Fruit fly (Drosophila melanogaster) whole organism, pupa: ENCODE measurements around the gene rost.

ENCODE experiments used
- CG10348 ChIP-seq: fragments of 200-800 bp; sonication (Bioruptor generic); IDR thresholded peaks from 2 replicates; pipeline ENCODE4 v1.3.6; 2022; ENCODE audit warnings: missing biosample characterization, missing genetic modification characterization
- CG12605 ChIP-seq: fragments of 200-800 bp; sonication (Bioruptor generic); IDR thresholded peaks from 2 replicates; pipeline ENCODE4 v1.3.6; 2022; ENCODE audit warnings: missing biosample characterization, missing genetic modification characterization
- CG13204 ChIP-seq: fragments of 200-800 bp; sonication (Bioruptor generic); optimal IDR thresholded peaks from 2 replicates; lab custom pipeline; 2018; ENCODE audit warnings: missing biosample characterization, mild to moderate bottlenecking, missing genetic modification characterization, moderate library complexity
- CG14655 ChIP-seq: fragments of 200-800 bp; sonication (Bioruptor generic); optimal IDR thresholded peaks from 3 replicates; lab custom pipeline; 2017; ENCODE audit warnings: mild to moderate bottlenecking, missing biosample characterization, missing genetic modification reagents, missing genetic modification characterization
- CG15710 ChIP-seq: fragments of 200-800 bp; sonication (Bioruptor generic); optimal IDR thresholded peaks from 2 replicates; lab custom pipeline; 2018; ENCODE audit warnings: missing biosample characterization, mild to moderate bottlenecking, missing genetic modification characterization, moderate library complexity
- CG17806 ChIP-seq: fragments of 200-800 bp; sonication (Bioruptor generic); optimal IDR thresholded peaks from 2 replicates; lab custom pipeline; 2018; ENCODE audit warnings: missing biosample characterization, mild to moderate bottlenecking, missing genetic modification characterization, moderate library complexity
- CG32121 ChIP-seq: fragments of 200-800 bp; sonication (Bioruptor generic); IDR thresholded peaks from 2 replicates; pipeline ENCODE4 v1.3.6; 2022; ENCODE audit warnings: missing biosample characterization, missing genetic modification characterization
- CG34367 ChIP-seq: fragments of 200-800 bp; sonication (Bioruptor generic); optimal IDR thresholded peaks from 2 replicates; lab custom pipeline; 2018; ENCODE audit warnings: missing biosample characterization, mild to moderate bottlenecking, missing genetic modification characterization
- CG4496 ChIP-seq: fragments of 200-800 bp; sonication (Bioruptor generic); IDR thresholded peaks from 3 replicates; pipeline ENCODE4 v1.3.6; 2022; ENCODE audit warnings: missing biosample characterization, missing genetic modification characterization
- CG8159 ChIP-seq: fragments of 200-800 bp; sonication (Bioruptor generic); optimal IDR thresholded peaks from 3 replicates; lab custom pipeline; 2018; ENCODE audit warnings: missing biosample characterization, mild to moderate bottlenecking, missing genetic modification characterization, moderate library complexity
- CG8301 ChIP-seq: fragments of 200-800 bp; sonication (Bioruptor generic); optimal IDR thresholded peaks from 2 replicates; lab custom pipeline; 2018; ENCODE audit warnings: missing biosample characterization, mild to moderate bottlenecking, missing genetic modification characterization
- CG9948 ChIP-seq: fragments of 200-800 bp; sonication (Bioruptor generic); optimal IDR thresholded peaks from 2 replicates; lab custom pipeline; 2018; ENCODE audit warnings: missing biosample characterization, mild to moderate bottlenecking, missing genetic modification characterization, moderate library complexity
- D1 ChIP-seq: fragments of 200-800 bp; sonication (Bioruptor generic); optimal IDR thresholded peaks from 2 replicates; lab custom pipeline; 2018; ENCODE audit warnings: missing biosample characterization, mild to moderate bottlenecking, missing genetic modification characterization, moderate library complexity
- EcR ChIP-seq: fragments of 200-800 bp; sonication (Bioruptor generic); optimal IDR thresholded peaks from 3 replicates; lab custom pipeline; 2019; ENCODE audit warnings: missing biosample characterization, missing genetic modification characterization, mild to moderate bottlenecking, moderate library complexity, missing genetic modification reagents
- Ets98B ChIP-seq: fragments of 200-800 bp; sonication (Bioruptor generic); IDR thresholded peaks from 2 replicates; pipeline ENCODE4 v1.3.6; 2022; ENCODE audit warnings: missing biosample characterization, missing genetic modification characterization
- Pif1A ChIP-seq: fragments of 200-800 bp; sonication (Bioruptor generic); optimal IDR thresholded peaks from 3 replicates; lab custom pipeline; 2016; ENCODE audit warnings: missing biosample characterization, missing genetic modification characterization
- Pif1B ChIP-seq: fragments of 200-800 bp; sonication (Bioruptor generic); optimal IDR thresholded peaks from 3 replicates; lab custom pipeline; 2016; ENCODE audit warnings: missing biosample characterization, missing genetic modification characterization
- Snoo ChIP-seq: fragments of 200-800 bp; sonication (Bioruptor generic); optimal IDR thresholded peaks from 3 replicates; lab custom pipeline; 2017; ENCODE audit warnings: missing biosample characterization, mild to moderate bottlenecking, missing genetic modification characterization, inconsistent platforms
- fd96Ca ChIP-seq: fragments of 200-800 bp; sonication (Bioruptor generic); IDR thresholded peaks from 3 replicates; pipeline ENCODE4 v1.3.6; 2022; ENCODE audit warnings: missing biosample characterization, missing genetic modification characterization
- gl ChIP-seq: fragments of 200-800 bp; sonication (Bioruptor generic); optimal IDR thresholded peaks from 2 replicates; lab custom pipeline; 2018; ENCODE audit warnings: missing biosample characterization, mild to moderate bottlenecking, missing genetic modification characterization
- rn ChIP-seq: fragments of 200-800 bp; sonication (Bioruptor generic); IDR thresholded peaks from 2 replicates; pipeline ENCODE4 v1.3.6; 2022; ENCODE audit warnings: missing biosample characterization, missing genetic modification characterization

rost gene

dm6 chr2L:8989037-8989591, at the start of gene rost:
Gene rost, minus strand, starts transcription at chr2L:8989539.
- TF ChIP-seq CG32121 = no peak
- TF ChIP-seq Pif1B (GFP tag; lab: Kevin White, UChicago) = peak; percentile 65
- no peak for TF ChIP-seq rn (GFP tag; lab: Robert Waterston, UW)
- no peak for TF ChIP-seq CG14655 (GFP tag; lab: Kevin White, UChicago)
- TF ChIP-seq Pif1A = peak; percentile 7
- peak; percentile 26 for TF ChIP-seq CG15710 (tag; lab: Kevin White, UChicago)
- TF ChIP-seq fd96Ca (GFP tag; lab: Robert Waterston, UW) = no peak; the same call in 2 of the 3 replicates
- no peak for TF ChIP-seq D1 (tag; lab: Kevin White, UChicago)
- peak; percentile 55 for TF ChIP-seq CG13204 (GFP tag; lab: Kevin White, UChicago)
- TF ChIP-seq EcR (GFP tag; lab: Kevin White, UChicago) = peak; percentile 72
- no peak for TF ChIP-seq CG17806 (tag; lab: Kevin White, UChicago)
- TF ChIP-seq CG8159 (tag; lab: Kevin White, UChicago) = peak; percentile 34
- TF ChIP-seq CG4496 (GFP tag; lab: Robert Waterston, UW) = peak; percentile 38; the same call in 1 of the 3 replicates
- peak; percentile 9 for TF ChIP-seq CG34367

DNA sequence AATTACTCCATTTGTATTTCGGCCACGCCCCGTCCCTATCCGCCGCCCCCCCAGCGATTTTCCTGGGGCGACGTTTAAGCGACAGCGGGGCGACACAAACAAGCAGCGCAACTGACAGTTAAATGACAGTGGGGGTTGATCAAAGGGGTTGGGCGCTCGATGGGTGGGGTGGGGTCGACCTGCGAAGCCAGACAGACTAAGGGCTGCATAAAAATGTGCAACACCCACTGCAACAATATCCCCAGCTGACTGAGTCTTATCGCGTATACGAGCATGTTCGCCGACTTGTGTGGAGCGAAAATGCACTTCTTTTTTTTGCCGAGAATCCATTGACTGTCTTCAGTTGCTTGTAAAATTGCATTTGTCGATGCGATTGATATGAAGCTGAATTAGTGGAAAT, 42.4 kb upstream of the rost start, which contains the start of gene CG9582:
CG9582 (minus strand) TSS at position 101 of the 400 bp plus-strand sequence.
- no peak for TF ChIP-seq fd96Ca (GFP tag; lab: Robert Waterston, UW)
- TF ChIP-seq gl (tag; lab: Kevin White, UChicago) = no peak
- TF ChIP-seq CG10348 (GFP tag; lab: Robert Waterston, UW) = no peak
- TF ChIP-seq D1 (tag; lab: Kevin White, UChicago) = no peak
- no peak for TF ChIP-seq CG8301 (tag; lab: Kevin White, UChicago)
- TF ChIP-seq CG13204 (GFP tag; lab: Kevin White, UChicago) = no peak
- no peak for TF ChIP-seq CG8159 (tag; lab: Kevin White, UChicago)
- no peak for TF ChIP-seq EcR (GFP tag; lab: Kevin White, UChicago)
- TF ChIP-seq Pif1B (GFP tag; lab: Kevin White, UChicago) = no peak

DNA sequence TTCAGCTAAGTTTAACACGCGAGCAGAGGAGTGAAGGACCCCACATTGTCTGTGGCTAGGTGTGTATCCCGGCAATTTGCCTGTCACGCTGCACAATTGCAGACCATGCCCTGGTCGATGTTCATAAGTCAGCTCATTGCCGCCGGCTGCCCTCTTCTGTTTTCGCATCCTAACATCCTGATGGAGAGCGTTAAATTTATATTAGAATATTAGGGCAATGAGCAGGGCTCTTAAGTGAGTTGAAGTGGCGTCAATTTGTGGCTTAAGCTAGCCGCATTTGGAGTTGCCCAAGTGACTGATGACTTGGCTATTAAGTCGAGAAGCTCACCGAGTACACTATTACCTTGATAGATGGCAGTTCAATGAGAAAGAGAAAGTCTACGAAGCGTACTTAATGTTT, 36.8 kb upstream of the rost start:
- TF ChIP-seq CG12605 (GFP tag; lab: Robert Waterston, UW) (no peak), CG15710 (tag; lab: Kevin White, UChicago) (no peak), D1 (tag; lab: Kevin White, UChicago) (no peak), Pif1A (no peak), CG32121 (no peak), CG14655 (GFP tag; lab: Kevin White, UChicago) (no peak), EcR (GFP tag; lab: Kevin White, UChicago) (no peak), fd96Ca (GFP tag; lab: Robert Waterston, UW) (no peak), Ets98B (GFP tag; lab: Robert Waterston, UW) (no peak), CG8159 (tag; lab: Kevin White, UChicago) (no peak), CG34367 (no peak), CG10348 (GFP tag; lab: Robert Waterston, UW) (no peak), CG13204 (GFP tag; lab: Kevin White, UChicago) (no peak), gl (tag; lab: Kevin White, UChicago) (no peak), Pif1B (GFP tag; lab: Kevin White, UChicago) (no peak), Snoo (tag; lab: Kevin White, UChicago) (no peak), CG8301 (tag; lab: Kevin White, UChicago) (no peak), rn (GFP tag; lab: Robert Waterston, UW) (no peak), CG17806 (tag; lab: Kevin White, UChicago) (no peak), CG9948 (tag; lab: Kevin White, UChicago) (no peak)

- TF ChIP-seq Pif1A (no peak), CG34367 (no peak), Ets98B (GFP tag; lab: Robert Waterston, UW) (no peak), CG15710 (tag; lab: Kevin White, UChicago) (no peak), CG8159 (tag; lab: Kevin White, UChicago) (no peak), Pif1B (GFP tag; lab: Kevin White, UChicago) (no peak), CG9948 (tag; lab: Kevin White, UChicago) (no peak), CG17806 (tag; lab: Kevin White, UChicago) (no peak), CG4496 (GFP tag; lab: Robert Waterston, UW) (no peak), CG12605 (GFP tag; lab: Robert Waterston, UW) (no peak), EcR (GFP tag; lab: Kevin White, UChicago) (no peak)
- TF ChIP-seq, all 21 proteins: peak for 0
Observed at dm6 chr2L:9019438-9019837, 30.1 kb upstream of the rost start.

dm6 chr2L:9013968-9014367, 24.6 kb upstream of the rost start, which contains the start of gene Rcd-1r:
Gene Rcd-1r, minus strand, starts transcription at chr2L:9014068.
- TF ChIP-seq CG8301 (tag; lab: Kevin White, UChicago) (no peak), CG14655 (GFP tag; lab: Kevin White, UChicago) (no peak)

DNA sequence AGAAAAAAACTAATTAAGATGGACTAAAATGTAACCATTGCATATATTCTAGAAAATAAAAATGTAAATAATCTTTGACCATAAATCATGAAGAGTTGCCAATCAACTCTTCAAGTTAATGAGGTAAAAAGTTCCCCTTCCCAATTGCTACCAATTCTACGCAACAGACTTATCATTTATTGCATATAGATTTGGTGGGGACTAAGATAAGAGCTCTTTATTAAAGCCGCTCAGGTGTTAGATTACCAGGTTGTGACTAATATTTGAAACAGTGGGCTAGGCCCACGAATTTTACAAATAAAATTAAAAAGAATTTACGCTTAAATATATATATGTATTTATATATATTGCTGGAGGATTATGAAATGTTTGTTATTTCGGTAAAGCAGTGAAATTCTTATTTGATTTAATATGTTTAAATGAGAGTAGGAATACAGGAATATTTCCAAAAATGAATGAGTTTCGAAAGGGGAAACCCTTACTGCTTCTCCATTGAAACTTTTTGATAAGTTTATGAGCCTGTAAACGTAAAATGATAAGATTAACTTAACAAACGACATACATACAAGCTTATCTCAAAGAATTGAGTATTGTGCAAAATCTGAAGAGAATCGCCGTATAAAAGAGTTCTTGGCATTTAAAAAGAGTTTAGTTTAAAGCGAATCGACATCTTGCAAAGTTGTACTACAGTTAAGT, 22.4 kb upstream of the rost start, which contains the start of gene CG13102:
CG13102 (plus strand) TSS at position 646 of the 696 bp plus-strand sequence.
- TF ChIP-seq CG32121 = no peak
- TF ChIP-seq Snoo (tag; lab: Kevin White, UChicago) = no peak
- no peak for TF ChIP-seq CG14655 (GFP tag; lab: Kevin White, UChicago)
- no peak for TF ChIP-seq CG9948 (tag; lab: Kevin White, UChicago)
- TF ChIP-seq D1 (tag; lab: Kevin White, UChicago) = no peak
